Worm (Caenorhabditis elegans): ENCODE data around the gene cyp-33C1.

Gene cyp-33C1

DNA sequence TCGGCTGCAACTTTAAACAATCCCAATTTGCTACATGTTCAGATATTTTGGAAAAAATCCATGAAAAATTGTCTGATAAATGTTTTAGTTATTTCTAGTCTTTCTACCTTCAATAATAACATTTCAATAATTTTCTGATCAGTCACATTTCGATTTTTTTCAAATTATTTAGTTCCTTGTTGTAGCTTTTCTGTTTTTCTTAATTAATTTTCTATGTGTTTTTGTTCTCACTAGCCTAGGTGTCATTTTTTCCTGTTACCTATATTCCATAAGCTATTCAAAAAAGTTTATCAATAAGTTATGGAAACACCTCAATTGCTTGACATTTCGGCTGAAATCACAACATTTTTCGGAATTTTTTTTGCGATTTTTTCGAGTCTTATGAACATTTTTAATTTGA is 26.0 kb upstream of the cyp-33C1 start, which contains the start of gene srbc-23:
srbc-23 (plus strand) TSS at position 301 of the 400 bp plus-strand sequence.
- TF ChIP-seq ZK185.1 (tag; optimal IDR thresholded peaks at IDR 0.05; ENCODE audit: poor library complexity, severe bottlenecking) (no peak), F57C9.4 (tag; optimal IDR thresholded peaks at IDR 0.05) (no peak), egl-44 (GFP tag; IDR thresholded peaks at IDR 0.05) (no peak), C06A6.2 (GFP tag; conservative IDR thresholded peaks at IDR 0.05) (no peak), athp-1 (tag; optimal IDR thresholded peaks at IDR 0.05) (no peak), ztf-22 (GFP tag; optimal IDR thresholded peaks at IDR 0.05) (no peak)

DNA sequence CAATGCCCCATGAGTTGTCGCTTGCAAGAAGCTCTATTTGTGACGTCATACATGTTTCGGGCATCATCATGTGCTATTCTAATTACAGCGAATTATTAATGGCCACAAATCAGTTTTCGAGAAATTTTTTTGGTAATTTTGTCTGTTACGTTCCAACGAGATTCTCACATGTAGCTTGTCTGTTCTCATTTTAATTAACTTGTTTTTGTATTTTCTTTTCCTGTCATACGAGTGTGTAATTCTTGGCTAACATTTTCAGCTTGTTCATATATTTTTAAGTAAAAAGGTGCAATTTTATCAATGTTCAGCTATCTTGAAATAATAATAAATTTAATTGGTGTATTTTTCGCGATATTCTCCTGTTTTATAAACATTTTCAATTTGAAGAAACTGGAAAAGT is 24.1 kb upstream of the cyp-33C1 start, which contains the start of gene srbc-21:
srbc-21 (plus strand) TSS at position 301 of the 400 bp plus-strand sequence.
- TF ChIP-seq lir-1 (GFP tag; conservative IDR thresholded peaks at IDR 0.05), result no peak

DNA sequence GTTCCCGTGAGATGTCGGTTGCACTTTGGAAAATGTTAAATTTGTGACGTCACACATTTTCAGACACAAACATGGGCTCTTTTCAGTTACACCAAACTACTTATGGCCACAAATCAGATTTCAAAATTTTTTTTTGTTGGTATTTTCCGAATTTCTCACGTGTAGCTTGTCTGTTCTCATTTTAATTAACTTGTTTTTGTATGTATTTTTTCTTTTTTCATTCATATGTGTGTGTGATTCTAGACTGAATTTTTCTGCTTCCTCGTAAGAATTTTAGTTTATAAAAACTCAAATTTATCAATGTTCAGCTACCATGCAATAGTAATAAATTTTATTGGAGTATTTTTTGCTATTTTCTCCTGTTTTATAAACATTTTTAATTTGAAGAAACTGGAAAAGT is 22.5 kb upstream of the cyp-33C1 start, which contains the start of gene srbc-22:
srbc-22 (plus strand) TSS at position 301 of the 400 bp plus-strand sequence.
- TF ChIP-seq tbp1 (GFP tag; optimal IDR thresholded peaks at IDR 0.05) (no peak), fkh-3 (tag; optimal IDR thresholded peaks at IDR 0.05) (no peak), nhr-90 (tag; optimal IDR thresholded peaks at IDR 0.05) (no peak), madf-8 (GFP tag; conservative IDR thresholded peaks at IDR 0.05) (no peak), T07F8.4 (tag; optimal IDR thresholded peaks at IDR 0.05) (no peak), pha-4 (tag; optimal IDR thresholded peaks at IDR 0.05) (no peak), die-1 (tag; optimal IDR thresholded peaks at IDR 0.05) (no peak), hlh-12 (tag; optimal IDR thresholded peaks at IDR 0.05) (no peak), hlh-26 (GFP tag; conservative IDR thresholded peaks at IDR 0.05) (no peak), F57C9.4 (tag; optimal IDR thresholded peaks at IDR 0.05) (no peak), snpc-4 (GFP tag; optimal IDR thresholded peaks at IDR 0.05) (no peak), snpc-4 (tag; optimal IDR thresholded peaks at IDR 0.05) (no peak), ceh-27 (GFP tag; optimal IDR thresholded peaks at IDR 0.05) (no peak), F57A8.1 (GFP tag; optimal IDR thresholded peaks at IDR 0.05) (no peak), pbrm-1 (GFP tag; IDR thresholded peaks at IDR 0.05) (no peak), cebp-1 (GFP tag; IDR thresholded peaks at IDR 0.05) (no peak), cebp-1 (tag; optimal IDR thresholded peaks at IDR 0.05) (no peak), bed-2 (GFP tag; IDR thresholded peaks at IDR 0.05) (no peak)

DNA sequence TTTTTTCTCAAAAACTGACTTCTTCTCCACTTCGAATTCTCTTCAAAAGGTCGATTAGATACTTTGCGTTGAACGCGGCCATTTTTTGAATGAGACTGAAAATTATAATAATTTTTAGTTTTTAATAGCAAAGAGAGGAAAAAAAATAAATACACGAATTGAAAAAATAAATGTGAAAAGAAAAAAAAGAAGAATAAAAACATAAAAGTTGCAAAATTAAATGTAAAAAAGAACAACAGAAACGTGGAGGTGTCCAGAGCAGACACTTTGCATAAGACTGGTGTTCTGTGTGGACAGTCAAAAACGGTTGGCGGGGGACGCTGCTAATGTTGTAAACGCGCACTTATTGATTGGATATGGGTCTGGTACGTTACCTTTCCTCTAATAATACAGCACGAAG is 20.0 kb upstream of the cyp-33C1 start, which contains the start of gene C45H4.14:
C45H4.14 (minus strand) TSS at position 101 of the 400 bp plus-strand sequence.
- TF ChIP-seq efl-1 (GFP tag; optimal IDR thresholded peaks at IDR 0.05) (peak; percentile 45), cebp-2 (GFP tag; IDR thresholded peaks at IDR 0.05) (no peak), madf-8 (GFP tag; conservative IDR thresholded peaks at IDR 0.05) (0 out of 2 replicates have a peak, but pooled peaks have one; percentile 9), hmg-20 (GFP tag; IDR thresholded peaks at IDR 0.05) (no peak), snpc-1.3 (tag; optimal IDR thresholded peaks at IDR 0.05; ENCODE audit: insufficient read depth) (no peak)

DNA sequence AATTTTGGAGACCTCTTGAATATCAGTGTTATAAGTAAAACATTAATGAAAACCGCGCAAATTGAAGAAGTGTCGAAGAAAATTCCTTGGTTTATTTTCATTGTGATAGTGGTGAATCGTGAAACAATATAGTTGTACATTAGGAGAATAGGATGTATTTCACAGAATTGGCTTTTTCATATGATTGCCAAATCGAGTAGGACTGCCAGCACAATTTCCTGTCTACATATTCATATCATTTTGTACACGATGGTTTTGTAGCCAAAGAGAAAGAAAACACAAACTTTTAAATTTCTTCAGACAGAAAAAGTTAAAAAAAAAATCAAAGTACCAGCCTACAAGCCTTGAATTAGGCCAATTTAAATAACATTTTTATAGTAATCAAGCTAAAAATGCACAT is 15.6 kb upstream of the cyp-33C1 start, which contains the start of gene str-255:
str-255 (minus strand) TSS at position 101 of the 400 bp plus-strand sequence.
- TF ChIP-seq Y53F4B.3 (GFP tag; IDR thresholded peaks at IDR 0.05) (no peak), rcor-1 (GFP tag; IDR thresholded peaks at IDR 0.05) (no peak), let-526 (GFP tag; IDR thresholded peaks at IDR 0.05) (no peak), die-1 (tag; optimal IDR thresholded peaks at IDR 0.05) (no peak), F52B5.7 (tag; optimal IDR thresholded peaks at IDR 0.05) (no peak), aptf-3 (GFP tag; IDR thresholded peaks at IDR 0.05) (no peak), Y95B8A.8 (GFP tag; IDR thresholded peaks at IDR 0.05) (no peak), F49E8.2 (tag; optimal IDR thresholded peaks at IDR 0.05; ENCODE audit: insufficient read depth) (no peak), F57A8.1 (GFP tag; optimal IDR thresholded peaks at IDR 0.05) (no peak), ztf-22 (GFP tag; optimal IDR thresholded peaks at IDR 0.05) (no peak), ztf-28 (GFP tag; IDR thresholded peaks at IDR 0.05) (no peak), K11D2.4 (GFP tag; IDR thresholded peaks at IDR 0.05) (no peak), pbrm-1 (GFP tag; IDR thresholded peaks at IDR 0.05) (no peak), efl-1 (GFP tag; optimal IDR thresholded peaks at IDR 0.05) (no peak), ama-1 (optimal IDR thresholded peaks at IDR 0.05) (no peak), ama-1 (GFP tag; optimal IDR thresholded peaks at IDR 0.05) (no peak), sptf-2 (GFP tag; optimal IDR thresholded peaks at IDR 0.05) (no peak)
